Worm (Caenorhabditis elegans) whole organism, L2 larva: Measurements from ENCODE around the gene F41E6.1.
A peak's percentile ranks its signal among the peaks of the same experiment; 100 is the strongest.

Source experiments
- F13H6.1 ChIP-seq: sonication (generic microtip); optimal IDR thresholded peaks from 2 replicates; lab custom pipeline; 2016; ENCODE audit warnings: missing genetic modification characterization, missing compliant biosample characterization
- Y55F3AM.14 ChIP-seq: fragments of 200-800 bp; sonication (Bioruptor generic); optimal IDR thresholded peaks from 2 replicates; lab custom pipeline; 2018; ENCODE audit warnings: mild to moderate bottlenecking, missing genetic modification characterization, missing compliant biosample characterization
- alr-1 ChIP-seq: fragments of 150-350 bp; optimal IDR thresholded peaks from 2 replicates; lab custom pipeline; 2014; ENCODE audit warnings: missing biosample characterization, missing genetic modification characterization
- aly-2 ChIP-seq: fragments of 150-350 bp; optimal IDR thresholded peaks from 2 replicates; lab custom pipeline; 2014; ENCODE audit warnings: missing biosample characterization, missing genetic modification characterization
- ceh-16 ChIP-seq: fragments of 150-350 bp; optimal IDR thresholded peaks from 2 replicates; lab custom pipeline; 2014; ENCODE audit warnings: missing biosample characterization, missing genetic modification characterization
- crh-2 ChIP-seq: sonication (generic microtip); optimal IDR thresholded peaks from 2 replicates; lab custom pipeline; 2017; ENCODE audit warnings: missing biosample characterization, missing genetic modification characterization
- dmd-4 ChIP-seq: sonication (generic microtip); optimal IDR thresholded peaks from 2 replicates; lab custom pipeline; 2017; ENCODE audit warnings: missing biosample characterization, missing genetic modification characterization
- fos-1 ChIP-seq: fragments of 150-350 bp; optimal IDR thresholded peaks from 2 replicates; lab custom pipeline; 2014; ENCODE audit warnings: missing biosample characterization, missing genetic modification characterization
- gmeb-1 ChIP-seq: fragments of 150-350 bp; optimal IDR thresholded peaks from 2 replicates; lab custom pipeline; 2014; ENCODE audit warnings: missing biosample characterization, missing genetic modification characterization
- lin-11 ChIP-seq: fragments of 150-350 bp; sonication (generic microtip); optimal IDR thresholded peaks from 2 replicates; lab custom pipeline; 2014; ENCODE audit warnings: missing biosample characterization, missing genetic modification characterization, inconsistent platforms, mixed read lengths
- lin-39 ChIP-seq: fragments of 150-350 bp; optimal IDR thresholded peaks from 2 replicates; lab custom pipeline; 2014; ENCODE audit warnings: missing biosample characterization, missing genetic modification reagents, missing genetic modification characterization
- lsy-2 ChIP-seq, 2 experiments: fragments of 150-350 bp in 1 of 2; sonication (generic microtip) in 1 of 2; optimal IDR thresholded peaks; 2 replicates each; lab custom pipeline; 2014 to 2017; ENCODE audit warnings: missing biosample characterization in 2 of 2, missing genetic modification characterization in 2 of 2
- mab-5 ChIP-seq: fragments of 150-350 bp; optimal IDR thresholded peaks from 2 replicates; lab custom pipeline; 2014; ENCODE audit warnings: missing biosample characterization, missing genetic modification characterization
- mdl-1 ChIP-seq, 2 experiments: fragments of 150-350 bp in 1 of 2; sonication (generic microtip) in 1 of 2; optimal IDR thresholded peaks; 2 replicates each; lab custom pipeline; 2017; ENCODE audit warnings: missing biosample characterization in 2 of 2, missing genetic modification characterization in 2 of 2
- nhr-12 ChIP-seq: fragments of 150-350 bp; optimal IDR thresholded peaks from 2 replicates; lab custom pipeline; 2014; ENCODE audit warnings: missing biosample characterization, missing genetic modification characterization
- nhr-129 ChIP-seq: fragments of 150-350 bp; optimal IDR thresholded peaks from 2 replicates; lab custom pipeline; 2014; ENCODE audit warnings: missing biosample characterization, missing genetic modification characterization
- nhr-237 ChIP-seq: fragments of 150-350 bp; optimal IDR thresholded peaks from 2 replicates; lab custom pipeline; 2014; ENCODE audit warnings: missing biosample characterization, missing genetic modification characterization
- nhr-25 ChIP-seq: fragments of 150-350 bp; sonication (generic microtip); optimal IDR thresholded peaks from 3 replicates; lab custom pipeline; 2014; ENCODE audit warnings: missing biosample characterization, missing genetic modification characterization
- nhr-6 ChIP-seq: fragments of 150-350 bp; optimal IDR thresholded peaks from 2 replicates; lab custom pipeline; 2014; ENCODE audit warnings: missing biosample characterization, missing genetic modification characterization
- nhr-77 ChIP-seq: fragments of 150-350 bp; optimal IDR thresholded peaks from 2 replicates; lab custom pipeline; 2014; ENCODE audit warnings: missing biosample characterization, missing genetic modification characterization
- peb-1 ChIP-seq: fragments of 150-350 bp; optimal IDR thresholded peaks from 2 replicates; lab custom pipeline; 2014; ENCODE audit warnings: missing biosample characterization, missing genetic modification characterization
- sem-4 ChIP-seq: fragments of 150-350 bp; optimal IDR thresholded peaks from 2 replicates; lab custom pipeline; 2014; ENCODE audit warnings: missing biosample characterization, missing genetic modification reagents, missing genetic modification characterization
- skn-1 ChIP-seq: sonication (generic microtip); optimal IDR thresholded peaks from 2 replicates; lab custom pipeline; 2017; ENCODE audit warnings: missing biosample characterization, missing genetic modification characterization
- sma-9 ChIP-seq, 2 experiments: fragments of 150-350 bp in 1 of 2; sonication (generic microtip) in 1 of 2; optimal IDR thresholded peaks; 2 replicates each; lab custom pipeline; 2014 to 2016; ENCODE audit warnings: missing genetic modification characterization in 2 of 2, mild to moderate bottlenecking in 1 of 2, missing biosample characterization in 1 of 2, missing compliant biosample characterization in 1 of 2, missing genetic modification reagents in 1 of 2, moderate library complexity in 1 of 2
- unc-62 ChIP-seq: fragments of 150-350 bp; optimal IDR thresholded peaks from 2 replicates; lab custom pipeline; 2014; ENCODE audit warnings: missing biosample characterization, missing genetic modification reagents, missing genetic modification characterization
- ztf-1 ChIP-seq: fragments of 200-800 bp; sonication (Bioruptor generic); conservative IDR thresholded peaks from 2 replicates; pipeline ENCODE4 v1.3.6; 2022; ENCODE audit warnings: missing genetic modification characterization, missing compliant biosample characterization
- ztf-11 ChIP-seq: sonication (generic microtip); optimal IDR thresholded peaks from 2 replicates; lab custom pipeline; 2017; ENCODE audit warnings: missing biosample characterization, missing genetic modification characterization

Gene F41E6.1

ce11 chrV:8588079-8588478 is 34.3 kb upstream of the F41E6.1 start, which contains the start of gene C10B5.3:
Gene C10B5.3, minus strand, starts transcription at chrV:8588179.
- TF ChIP-seq ztf-11, result no peak
- TF ChIP-seq nhr-77, result no peak
- TF ChIP-seq nhr-6 (tag; lab: Kevin White, UChicago), result no peak
- TF ChIP-seq nhr-237 (tag; lab: Kevin White, UChicago), result no peak
- TF ChIP-seq aly-2, result no peak
- TF ChIP-seq ztf-1 (GFP tag; lab: Robert Waterston, UW), result no peak
- no peak for TF ChIP-seq mdl-1 (tag; optimal IDR thresholded peaks at IDR 0.05; lab: Kevin White, UChicago)
- TF ChIP-seq fos-1 (tag; lab: Kevin White, UChicago), result no peak
- no peak for TF ChIP-seq Y55F3AM.14

ce11 chrV:8592691-8593307 is 29.6 kb upstream of the F41E6.1 start:
- TF ChIP-seq sma-9 (GFP tag; optimal IDR thresholded peaks at IDR 0.05; lab: Kevin White, UChicago) (peak; percentile 10), sma-9 (tag; optimal IDR thresholded peaks at IDR 0.05; lab: Kevin White, UChicago) (no peak), nhr-25 (tag; lab: Kevin White, UChicago) (no peak)

- TF ChIP-seq F13H6.1 (tag; lab: Kevin White, UChicago) (peak; percentile 46), nhr-129 (tag; lab: Kevin White, UChicago) (peak; percentile 62), sma-9 (GFP tag; optimal IDR thresholded peaks at IDR 0.05; lab: Kevin White, UChicago) (peak; percentile 9), sma-9 (tag; optimal IDR thresholded peaks at IDR 0.05; lab: Kevin White, UChicago) (no peak), peb-1 (no peak), lsy-2 (tag; optimal IDR thresholded peaks at IDR 0.05; lab: Kevin White, UChicago) (peak in 1 of 2 experiments; percentile 29)
Observed at ce11 chrV:8594105-8594964, 28.1 kb upstream of the F41E6.1 start, which contains the start of gene tag-196. Gene tag-196, plus strand, starts transcription at chrV:8594914.

ce11 chrV:8599192-8599591 is 23.2 kb upstream of the F41E6.1 start, which contains the start of gene F41E6.7:
Gene F41E6.7, minus strand, starts transcription at chrV:8599292.
- TF ChIP-seq alr-1 (tag; lab: Kevin White, UChicago), result no peak
- no peak for TF ChIP-seq fos-1 (tag; lab: Kevin White, UChicago)
- TF ChIP-seq unc-62, result no peak
- no peak for TF ChIP-seq ztf-1 (GFP tag; lab: Robert Waterston, UW)
- TF ChIP-seq nhr-25 (tag; lab: Kevin White, UChicago), result no peak

ce11 chrV:8599957-8600356 is 22.5 kb upstream of the F41E6.1 start:
- TF ChIP-seq peb-1 (no peak), mab-5 (tag; lab: Kevin White, UChicago) (no peak), ceh-16 (tag; lab: Kevin White, UChicago) (no peak), dmd-4 (tag; lab: Kevin White, UChicago) (no peak), skn-1 (tag; lab: Kevin White, UChicago) (no peak), gmeb-1 (tag; lab: Kevin White, UChicago) (no peak), lin-39 (tag; lab: Kevin White, UChicago) (no peak), F13H6.1 (tag; lab: Kevin White, UChicago) (no peak), lin-11 (tag; lab: Kevin White, UChicago) (no peak), Y55F3AM.14 (no peak), nhr-12 (tag; lab: Kevin White, UChicago) (no peak), unc-62 (no peak), nhr-6 (tag; lab: Kevin White, UChicago) (no peak), fos-1 (tag; lab: Kevin White, UChicago) (no peak), sem-4 (tag; lab: Kevin White, UChicago) (no peak)

ce11 chrV:8601420-8601819 is 21.0 kb upstream of the F41E6.1 start, which contains the start of gene F41E6.8:
Gene F41E6.8, minus strand, starts transcription at chrV:8601520.
- no peak for TF ChIP-seq nhr-25 (tag; lab: Kevin White, UChicago)
- TF ChIP-seq crh-2 (tag; lab: Kevin White, UChicago), result no peak
- TF ChIP-seq aly-2, result no peak
